Worm (Caenorhabditis elegans): ENCODE data around the gene Y81B9A.3.

Y81B9A.3 gene

ce11 chrX:9150269-9150744 is 31.9 kb upstream of the Y81B9A.3 start, which contains the start of gene tmbi-4 (continued):
- TF ChIP-seq mdl-1 (tag; optimal IDR thresholded peaks at IDR 0.05) = no peak
- no peak for TF ChIP-seq daf-12 (tag; optimal IDR thresholded peaks at IDR 0.05)
- peak; percentile 60 for TF ChIP-seq nhr-25 (tag; optimal IDR thresholded peaks at IDR 0.05)
- no peak for TF ChIP-seq zag-1 (tag; optimal IDR thresholded peaks at IDR 0.05)
- TF ChIP-seq ama-1 (optimal IDR thresholded peaks at IDR 0.05) = no peak
- TF ChIP-seq sea-2 (GFP tag; optimal IDR thresholded peaks at IDR 0.05) = no peak
- TF ChIP-seq lin-39 (tag; optimal IDR thresholded peaks at IDR 0.05) = peak; percentile 48
- TF ChIP-seq eor-1 (tag; optimal IDR thresholded peaks at IDR 0.05) = no peak
- peak; percentile 55 for TF ChIP-seq lin-15B (tag; optimal IDR thresholded peaks at IDR 0.05)
- no peak for TF ChIP-seq ceh-16 (tag; optimal IDR thresholded peaks at IDR 0.05)
- no peak for TF ChIP-seq nhr-11 (tag; optimal IDR thresholded peaks at IDR 0.05)
- TF ChIP-seq lsy-12 (tag; optimal IDR thresholded peaks at IDR 0.05) = no peak
- TF ChIP-seq unc-62 (GFP tag; optimal IDR thresholded peaks at IDR 0.05) = no peak
- TF ChIP-seq nhr-43 (tag; optimal IDR thresholded peaks at IDR 0.05; ENCODE audit: poor library complexity, severe bottlenecking) = no peak
- no peak for TF ChIP-seq elt-2 (tag; optimal IDR thresholded peaks at IDR 0.05)

DNA sequence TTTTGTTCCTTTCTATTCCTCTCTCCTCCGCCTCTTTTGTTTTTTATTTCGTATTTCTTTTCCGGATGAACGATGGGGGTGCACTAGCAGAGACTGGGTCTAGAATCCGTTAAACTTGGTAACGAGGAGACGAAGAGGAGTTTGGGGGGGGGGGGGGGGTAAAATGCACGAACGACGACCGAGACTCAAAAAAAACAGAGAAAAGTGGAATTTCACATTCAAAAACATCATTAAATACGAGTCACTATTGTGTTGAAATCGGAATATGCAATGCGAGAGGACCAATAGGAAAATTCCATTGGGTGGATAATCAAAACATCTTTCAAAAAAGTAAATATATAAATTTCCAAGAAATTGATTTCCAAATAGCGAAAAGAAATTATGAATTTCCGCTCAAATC is 28.0 kb upstream of the Y81B9A.3 start, which contains the start of gene B0563.7:
TSS of gene B0563.7 (minus strand) at position 101 of the 400 bp plus-strand sequence.
- TF ChIP-seq daf-12 (tag; optimal IDR thresholded peaks at IDR 0.05) (no peak), unc-62 (GFP tag; optimal IDR thresholded peaks at IDR 0.05) (no peak), mml-1 (tag; optimal IDR thresholded peaks at IDR 0.05) (no peak), ztf-11 (tag; optimal IDR thresholded peaks at IDR 0.05) (no peak), ceh-82 (tag; optimal IDR thresholded peaks at IDR 0.05) (no peak), nhr-12 (tag; optimal IDR thresholded peaks at IDR 0.05) (no peak), sea-2 (GFP tag; optimal IDR thresholded peaks at IDR 0.05) (no peak), lin-15B (tag; optimal IDR thresholded peaks at IDR 0.05) (no peak), nhr-28 (tag; optimal IDR thresholded peaks at IDR 0.05) (no peak), eor-1 (tag; optimal IDR thresholded peaks at IDR 0.05) (no peak), elt-1 (tag; optimal IDR thresholded peaks at IDR 0.05) (no peak), ztf-4 (tag; optimal IDR thresholded peaks at IDR 0.05) (no peak), nfya-1 (tag; optimal IDR thresholded peaks at IDR 0.05; ENCODE audit: insufficient read depth) (no peak)

DNA sequence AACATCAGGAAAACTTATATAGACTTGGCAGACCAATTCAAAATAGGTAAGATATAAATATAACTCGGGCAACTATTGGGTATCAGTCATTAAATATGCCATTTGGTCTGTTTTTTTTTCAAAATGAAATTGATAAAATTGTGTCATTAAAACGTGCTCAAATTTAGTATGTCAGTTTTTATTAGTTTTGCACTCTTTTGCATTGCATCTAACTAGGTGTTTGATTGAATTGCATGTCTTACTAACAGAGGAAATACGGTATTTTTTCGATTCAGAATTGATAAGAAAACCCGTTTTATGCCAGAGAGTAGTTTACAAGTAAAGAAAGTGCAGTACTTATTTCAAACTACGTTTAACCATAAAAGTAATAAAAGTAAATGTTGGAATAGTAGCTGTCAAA is 26.5 kb upstream of the Y81B9A.3 start:
- no peak for TF ChIP-seq ztf-11 (tag; optimal IDR thresholded peaks at IDR 0.05)
- peak; percentile 17 for TF ChIP-seq pqm-1 (tag; optimal IDR thresholded peaks at IDR 0.05)
- TF ChIP-seq elt-2 (tag; optimal IDR thresholded peaks at IDR 0.05) = peak; percentile 42

- TF ChIP-seq nhr-43 (tag; optimal IDR thresholded peaks at IDR 0.05; ENCODE audit: poor library complexity, severe bottlenecking) = no peak
- TF ChIP-seq zag-1 (tag; optimal IDR thresholded peaks at IDR 0.05) = no peak
- TF ChIP-seq lin-39 (tag; optimal IDR thresholded peaks at IDR 0.05) = peak; percentile 33
- peak; percentile 50 for TF ChIP-seq egl-5 (tag; optimal IDR thresholded peaks at IDR 0.05)
- TF ChIP-seq mdl-1 (tag; optimal IDR thresholded peaks at IDR 0.05) = no peak
Measured at ce11 chrX:9161253-9161904, 20.9 kb upstream of the Y81B9A.3 start.

DNA sequence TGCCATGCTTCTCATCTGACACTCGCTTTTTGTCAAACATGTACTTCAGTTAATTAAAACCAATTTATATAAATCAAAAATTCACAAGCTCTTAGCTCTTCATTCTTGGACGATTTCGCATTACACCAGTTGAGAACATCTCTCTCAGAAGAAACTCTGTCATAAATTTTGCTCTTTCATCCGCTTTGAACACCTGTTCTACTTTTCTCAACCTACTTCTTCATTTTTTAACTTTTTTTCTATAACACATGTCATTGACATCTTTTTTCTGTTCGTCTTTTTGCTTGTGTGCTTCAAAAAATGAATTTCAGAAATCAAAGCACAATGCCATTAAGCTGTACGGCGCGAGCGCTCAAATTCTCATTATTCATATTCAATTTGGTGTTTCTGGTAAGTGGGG is 19.4 kb upstream of the Y81B9A.3 start, which contains the start of gene tsp-11:
TSS of gene tsp-11 (plus strand) at position 301 of the 400 bp plus-strand sequence.
- TF ChIP-seq zag-1 (tag; optimal IDR thresholded peaks at IDR 0.05) = no peak
- TF ChIP-seq nhr-237 (tag; optimal IDR thresholded peaks at IDR 0.05) = no peak
- TF ChIP-seq pha-4 (tag; optimal IDR thresholded peaks at IDR 0.05) = no peak
- no peak for TF ChIP-seq unc-39 (tag; optimal IDR thresholded peaks at IDR 0.05)
- no peak for TF ChIP-seq fkh-2 (tag; optimal IDR thresholded peaks at IDR 0.05)
- TF ChIP-seq nhr-67 (tag; optimal IDR thresholded peaks at IDR 0.05) = no peak

DNA sequence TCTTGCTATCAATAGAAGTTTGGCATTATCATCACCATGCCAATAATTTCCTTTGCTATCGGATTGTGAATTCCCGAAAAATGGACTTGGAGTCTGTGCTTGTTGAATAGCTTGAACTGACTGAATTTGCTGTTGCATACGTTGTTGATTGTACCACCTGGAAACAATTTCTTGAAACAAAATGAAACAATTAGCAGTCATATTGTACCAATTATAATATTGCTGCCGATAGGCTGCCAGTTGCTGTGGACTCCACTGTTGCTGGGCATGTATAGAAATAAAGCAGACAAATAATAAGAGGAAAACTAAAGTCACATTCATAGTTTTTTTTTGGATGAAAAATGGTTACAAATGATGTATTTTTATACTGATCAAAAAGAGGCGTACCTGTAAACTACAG is 15.3 kb upstream of the Y81B9A.3 start, which contains the start of gene B0563.10:
TSS of gene B0563.10 (minus strand) at position 325 of the 400 bp plus-strand sequence.
- TF ChIP-seq lin-15B (tag; optimal IDR thresholded peaks at IDR 0.05) = no peak
- TF ChIP-seq ceh-82 (tag; optimal IDR thresholded peaks at IDR 0.05) = no peak
- no peak for TF ChIP-seq nhr-43 (tag; optimal IDR thresholded peaks at IDR 0.05; ENCODE audit: poor library complexity, severe bottlenecking)
- TF ChIP-seq jun-1 (tag; optimal IDR thresholded peaks at IDR 0.05) = no peak

All from whole organism, L3 larva.